Fruit fly (Drosophila melanogaster): ENCODE results near the gene CG3652.

- TF ChIP-seq Hr78 (GFP tag; optimal IDR thresholded peaks at IDR 0.05) (no peak), pan (optimal IDR thresholded peaks at IDR 0.05) (no peak), psq (GFP tag; optimal IDR thresholded peaks at IDR 0.05) (no peak), OdsH (GFP tag; optimal IDR thresholded peaks at IDR 0.05) (no peak), br (GFP tag; optimal IDR thresholded peaks at IDR 0.05) (no peak)
These were observed 27.0 kb downstream of the CG3652 start for dm6 chr2L:4366652-4367051.
